Fruit fly (Drosophila melanogaster): ENCODE data around the gene Sod1.
A peak's percentile ranks its signal among the peaks of the same experiment; 100 is the strongest.

Sod1 gene

DNA sequence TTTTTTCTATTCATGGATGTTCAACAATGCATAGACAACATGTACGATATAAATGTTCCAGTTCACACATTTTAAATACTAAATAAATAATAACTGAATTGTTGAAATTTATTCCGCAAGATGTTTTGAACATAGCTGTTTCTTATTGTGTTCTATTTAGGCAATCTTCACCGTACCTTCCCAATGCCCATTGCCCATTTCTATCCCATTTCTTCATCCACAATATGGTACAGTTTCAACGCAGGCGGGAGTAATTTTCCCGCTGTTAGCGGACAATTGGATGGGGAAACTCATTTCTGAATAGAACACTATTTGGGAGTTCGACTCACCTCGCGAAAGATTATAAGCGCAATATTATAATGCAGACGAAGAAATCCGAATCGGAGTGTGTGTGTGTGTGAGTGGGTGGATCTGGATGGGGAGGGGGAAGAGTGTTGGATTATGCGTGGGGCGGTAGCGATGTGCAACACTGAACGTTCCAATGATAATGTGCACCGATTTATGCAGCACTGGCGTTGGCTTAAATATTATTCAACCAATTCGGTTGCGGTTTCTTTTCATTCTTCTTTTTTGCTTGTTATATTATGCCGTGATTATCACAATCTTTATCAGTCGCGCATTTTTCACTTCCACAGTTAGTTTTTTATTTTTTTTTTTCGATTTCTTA is 21.5 kb downstream of the Sod1 start (continued):
- TF ChIP-seq sens-2 (GFP tag; IDR thresholded peaks at IDR 0.05) (no peak), CG15696 (tag; optimal IDR thresholded peaks at IDR 0.05) (no peak), Dbx (GFP tag; IDR thresholded peaks at IDR 0.05) (0 out of 3 replicates have a peak, but pooled peaks have one; percentile 53), corto (GFP tag; optimal IDR thresholded peaks at IDR 0.05) (peak; percentile 47), CG17912 (GFP tag; optimal IDR thresholded peaks at IDR 0.05) (peak; percentile 4), ase (GFP tag; IDR thresholded peaks at IDR 0.05) (no peak), CG17385 (GFP tag; optimal IDR thresholded peaks at IDR 0.05) (peak; percentile 55), CG1832 (GFP tag; optimal IDR thresholded peaks at IDR 0.05) (no peak), CG10366 (GFP tag; IDR thresholded peaks at IDR 0.05) (no peak), CG6175 (GFP tag; IDR thresholded peaks at IDR 0.05) (no peak), Dfd (GFP tag; optimal IDR thresholded peaks at IDR 0.05) (no peak), Doc3 (GFP tag; IDR thresholded peaks at IDR 0.05; ENCODE audit: partially characterized antibody) (no peak), Mrtf (GFP tag; IDR thresholded peaks at IDR 0.05) (peak; percentile 62; the same call in 2 of the 3 replicates), pita (GFP tag; optimal IDR thresholded peaks at IDR 0.05) (no peak), Poxn (GFP tag; IDR thresholded peaks at IDR 0.05) (no peak), CG6813 (GFP tag; optimal IDR thresholded peaks at IDR 0.05) (peak; percentile 27), sqz (GFP tag; optimal IDR thresholded peaks at IDR 0.05) (peak; percentile 56), kni (GFP tag; optimal IDR thresholded peaks at IDR 0.05) (peak; percentile 79), CkIIα-i1 (GFP tag; IDR thresholded peaks at IDR 0.05) (no peak), MBD-R2 (GFP tag; IDR thresholded peaks at IDR 0.05) (peak; percentile 29; the same call in 1 of the 2 replicates), CG5953 (GFP tag; IDR thresholded peaks at IDR 0.05) (no peak), YL-1 (GFP tag; optimal IDR thresholded peaks at IDR 0.05) (peak; percentile 25), sens (GFP tag) (peak; percentile 6), CG17829 (tag; optimal IDR thresholded peaks at IDR 0.05) (peak; percentile 31), CG42726 (GFP tag; IDR thresholded peaks at IDR 0.05; ENCODE audit: partially characterized antibody) (no peak), CG30020 (tag; optimal IDR thresholded peaks at IDR 0.05) (no peak), zen2 (GFP tag; IDR thresholded peaks at IDR 0.05; ENCODE audit: partially characterized antibody) (no peak), CG9609 (GFP tag; optimal IDR thresholded peaks at IDR 0.05) (peak; percentile 22), CG12942 (GFP tag; optimal IDR thresholded peaks at IDR 0.05) (peak; percentile 39), unpg (GFP tag; optimal IDR thresholded peaks at IDR 0.05) (peak; percentile 35), CG12236 (GFP tag; optimal IDR thresholded peaks at IDR 0.05) (peak; percentile 4), da (GFP tag; optimal IDR thresholded peaks at IDR 0.05) (no peak), peb (GFP tag; IDR thresholded peaks at IDR 0.05) (0 out of 2 replicates have a peak, but pooled peaks have one; percentile 20), CG7839 (tag; optimal IDR thresholded peaks at IDR 0.05) (peak; percentile 43), onecut (GFP tag; IDR thresholded peaks at IDR 0.05) (peak; percentile 56; the same call in 1 of the 2 replicates), Pdp1 (GFP tag; optimal IDR thresholded peaks at IDR 0.05) (peak; percentile 37 to 98), NFAT (GFP tag; IDR thresholded peaks at IDR 0.05) (no peak; the same call in 1 of the 2 replicates), Fer2 (tag; optimal IDR thresholded peaks at IDR 0.05) (no peak), luna (GFP tag; optimal IDR thresholded peaks at IDR 0.05) (no peak), lov (optimal IDR thresholded peaks at IDR 0.05) (no peak), lov (GFP tag; IDR thresholded peaks at IDR 0.05) (0 out of 3 replicates have a peak, but pooled peaks have one; percentile 5), CG31388 (GFP tag; optimal IDR thresholded peaks at IDR 0.05) (no peak), zen (tag; optimal IDR thresholded peaks at IDR 0.05) (no peak), CG12155 (GFP tag; optimal IDR thresholded peaks at IDR 0.05) (peak; percentile 57), CG15514 (GFP tag; optimal IDR thresholded peaks at IDR 0.05) (peak; percentile 62), Blimp-1 (GFP tag; optimal IDR thresholded peaks at IDR 0.05) (no peak), dysf (GFP tag; IDR thresholded peaks at IDR 0.05) (no peak), Deaf1 (tag; optimal IDR thresholded peaks at IDR 0.05) (peak; percentile 60), CG2875 (GFP tag; optimal IDR thresholded peaks at IDR 0.05) (no peak)

Data from whole organism, embryonic.